Worm (Caenorhabditis elegans) whole organism, young adult: ENCODE data around the gene zig-2.

Experiments
- B0035.1 ChIP-seq: sonication (generic microtip); optimal IDR thresholded peaks from 2 replicates; lab custom pipeline; 2016; ENCODE audit warnings: missing genetic modification characterization, mild to moderate bottlenecking, missing compliant biosample characterization, missing genotype, missing genetic modification reagents
- B0261.1 ChIP-seq: sonication (generic microtip); optimal IDR thresholded peaks from 2 replicates; lab custom pipeline; 2016; ENCODE audit warnings: mild to moderate bottlenecking, missing genetic modification characterization, moderate library complexity, missing compliant biosample characterization
- D2030.7 ChIP-seq: fragments of 200-800 bp; sonication (Bioruptor generic); IDR thresholded peaks from 2 replicates; pipeline ENCODE4 v1.3.6; 2022; ENCODE audit warnings: missing genetic modification reagents, missing genetic modification characterization, missing compliant biosample characterization
- F33H1.4 ChIP-seq: fragments of 200-800 bp; sonication (Bioruptor generic); IDR thresholded peaks from 2 replicates; pipeline ENCODE4 v1.3.6; 2022; ENCODE audit warnings: missing genetic modification reagents, missing genetic modification characterization, missing compliant biosample characterization
- F57C9.4 ChIP-seq: sonication (generic microtip); optimal IDR thresholded peaks from 2 replicates; lab custom pipeline; 2017; ENCODE audit warnings: mild to moderate bottlenecking, missing genetic modification characterization, missing compliant biosample characterization
- K11D2.4 ChIP-seq: fragments of 200-800 bp; sonication (Bioruptor generic); IDR thresholded peaks from 2 replicates; pipeline ENCODE4 v1.3.6; 2022; ENCODE audit warnings: missing genetic modification reagents, missing genetic modification characterization, missing compliant biosample characterization
- T07F8.4 ChIP-seq: sonication (generic microtip); optimal IDR thresholded peaks from 2 replicates; lab custom pipeline; 2016; ENCODE audit warnings: mild to moderate bottlenecking, missing genetic modification characterization, moderate library complexity, missing compliant biosample characterization
- Y79H2A.3 ChIP-seq: fragments of 200-800 bp; sonication (Bioruptor generic); conservative IDR thresholded peaks from 2 replicates; pipeline ENCODE4 v1.3.6; 2022; ENCODE audit warnings: missing genetic modification reagents, missing genetic modification characterization, missing compliant biosample characterization
- Y95B8A.8 ChIP-seq: fragments of 200-800 bp; sonication (Bioruptor generic); IDR thresholded peaks from 2 replicates; pipeline ENCODE4 v1.3.6; 2022; ENCODE audit warnings: missing genetic modification reagents, missing genetic modification characterization, missing compliant biosample characterization
- ZK185.1 ChIP-seq: sonication (generic microtip); optimal IDR thresholded peaks from 2 replicates; lab custom pipeline; 2016; ENCODE audit warnings: mild to moderate bottlenecking, missing genetic modification characterization, missing compliant biosample characterization; ENCODE audit not compliant: poor library complexity, severe bottlenecking
- ama-1 ChIP-seq, 3 experiments: fragments of 150-350 bp in 1 of 3; sonication (generic microtip) in 2 of 3; optimal IDR thresholded peaks; 2 replicates each; lab custom pipeline; 2014 to 2018; ENCODE audit warnings: missing biosample characterization in 2 of 3, missing genetic modification characterization in 2 of 3, missing genetic modification reagents in 2 of 3
- aptf-2 ChIP-seq: fragments of 200-800 bp; sonication (Bioruptor generic); conservative IDR thresholded peaks from 2 replicates; pipeline ENCODE4 v1.3.6; 2022; ENCODE audit warnings: missing genetic modification reagents, missing genetic modification characterization, missing compliant biosample characterization
- attf-3 ChIP-seq: fragments of 200-800 bp; sonication (Bioruptor generic); conservative IDR thresholded peaks from 2 replicates; pipeline ENCODE4 v1.3.6; 2022; ENCODE audit warnings: missing genetic modification reagents, missing genetic modification characterization, missing compliant biosample characterization
- attf-5 ChIP-seq: fragments of 200-800 bp; sonication (Bioruptor generic); optimal IDR thresholded peaks from 2 replicates; lab custom pipeline; 2018; ENCODE audit warnings: mild to moderate bottlenecking, missing genetic modification characterization, missing compliant biosample characterization
- ccch-3 ChIP-seq: fragments of 200-800 bp; sonication (Bioruptor generic); optimal IDR thresholded peaks from 2 replicates; lab custom pipeline; 2018; ENCODE audit warnings: mild to moderate bottlenecking, missing genetic modification characterization, missing compliant biosample characterization
- ceh-91 ChIP-seq: fragments of 200-800 bp; sonication (Bioruptor generic); IDR thresholded peaks from 2 replicates; pipeline ENCODE4 v1.3.6; 2022; ENCODE audit warnings: missing genetic modification reagents, missing genetic modification characterization, missing compliant biosample characterization
- chd-7 ChIP-seq: sonication (generic microtip); optimal IDR thresholded peaks from 2 replicates; lab custom pipeline; 2016; ENCODE audit warnings: mild to moderate bottlenecking, missing genetic modification characterization, moderate library complexity, missing compliant biosample characterization
- dpl-1 ChIP-seq: fragments of 150-350 bp; optimal IDR thresholded peaks from 2 replicates; lab custom pipeline; 2014; ENCODE audit warnings: missing biosample characterization, missing genetic modification reagents, missing genetic modification characterization
- egl-44 ChIP-seq: fragments of 200-800 bp; sonication (Bioruptor generic); IDR thresholded peaks from 2 replicates; pipeline ENCODE4 v1.3.6; 2022; ENCODE audit warnings: missing genetic modification reagents, missing genetic modification characterization, missing compliant biosample characterization
- gei-17 ChIP-seq: fragments of 200-800 bp; sonication (Bioruptor generic); optimal IDR thresholded peaks from 2 replicates; lab custom pipeline; 2018; ENCODE audit warnings: mild to moderate bottlenecking, missing genetic modification characterization, missing compliant biosample characterization
- him-1 ChIP-seq: sonication (generic microtip); optimal IDR thresholded peaks from 2 replicates; lab custom pipeline; 2016; ENCODE audit warnings: missing genotype, missing genetic modification reagents, missing genetic modification characterization, missing compliant biosample characterization
- hlh-12 ChIP-seq: sonication (generic microtip); optimal IDR thresholded peaks from 2 replicates; lab custom pipeline; 2016; ENCODE audit warnings: missing genetic modification characterization, missing compliant biosample characterization
- hmg-1.2 ChIP-seq: fragments of 200-800 bp; sonication (Bioruptor generic); IDR thresholded peaks from 2 replicates; pipeline ENCODE4 v1.3.6; 2022; ENCODE audit warnings: missing genetic modification reagents, missing genetic modification characterization, missing compliant biosample characterization
- lag-1 ChIP-seq: fragments of 200-800 bp; sonication (Bioruptor generic); IDR thresholded peaks from 2 replicates; pipeline ENCODE4 v1.3.6; 2022; ENCODE audit warnings: missing genetic modification reagents, missing genetic modification characterization, missing compliant biosample characterization
- lin-54 ChIP-seq: fragments of 200-800 bp; sonication (Bioruptor generic); optimal IDR thresholded peaks from 2 replicates; lab custom pipeline; 2018; ENCODE audit warnings: mild to moderate bottlenecking, missing genetic modification characterization, missing compliant biosample characterization
- lsl-1 ChIP-seq: fragments of 200-800 bp; sonication (Bioruptor generic); optimal IDR thresholded peaks from 2 replicates; lab custom pipeline; 2018; ENCODE audit warnings: mild to moderate bottlenecking, missing genetic modification characterization, moderate library complexity, missing compliant biosample characterization
- lsy-27 ChIP-seq: sonication (generic microtip); optimal IDR thresholded peaks from 2 replicates; lab custom pipeline; 2017; ENCODE audit warnings: missing genetic modification characterization, mild to moderate bottlenecking, missing compliant biosample characterization, antibody characterized with exemption, missing genotype, borderline replicate concordance; ENCODE audit not compliant: insufficient read depth
- madf-10 ChIP-seq: sonication (generic microtip); optimal IDR thresholded peaks from 2 replicates; lab custom pipeline; 2016; ENCODE audit warnings: mild to moderate bottlenecking, missing genetic modification characterization, missing compliant biosample characterization
- madf-6 ChIP-seq: fragments of 200-800 bp; sonication (Bioruptor generic); IDR thresholded peaks from 2 replicates; pipeline ENCODE4 v1.3.6; 2022; ENCODE audit warnings: missing genetic modification reagents, missing genetic modification characterization, missing compliant biosample characterization
- mcd-1 ChIP-seq: fragments of 200-800 bp; sonication (Bioruptor generic); IDR thresholded peaks from 2 replicates; pipeline ENCODE4 v1.3.6; 2022; ENCODE audit warnings: missing genetic modification reagents, missing genetic modification characterization, missing compliant biosample characterization
- nhr-179 ChIP-seq: sonication (generic microtip); optimal IDR thresholded peaks from 2 replicates; lab custom pipeline; 2016; ENCODE audit warnings: mild to moderate bottlenecking, missing genetic modification characterization, missing compliant biosample characterization
- pha-4 ChIP-seq: fragments of 150-350 bp; sonication (generic microtip); optimal IDR thresholded peaks from 2 replicates; lab custom pipeline; 2014; ENCODE audit warnings: missing biosample characterization, missing genetic modification reagents, missing genetic modification characterization
- rpc-1 ChIP-seq, 2 experiments: fragments of 150-350 bp in 1 of 2; sonication (generic microtip) in 1 of 2; optimal IDR thresholded peaks; 2 replicates each; lab custom pipeline; 2014 to 2018; ENCODE audit warnings: missing biosample characterization in 1 of 2, missing genetic modification characterization in 1 of 2, missing genetic modification reagents in 1 of 2, missing genotype in 1 of 2
- snpc-1.3 ChIP-seq: sonication (generic microtip); optimal IDR thresholded peaks from 2 replicates; lab custom pipeline; 2017; ENCODE audit warnings: missing genetic modification characterization, mild to moderate bottlenecking, missing compliant biosample characterization, antibody characterized with exemption, moderate library complexity, missing genotype, missing genetic modification reagents; ENCODE audit not compliant: insufficient read depth
- snpc-4 ChIP-seq, 5 experiments: fragments of 150-350 bp in 1 of 5; sonication (generic microtip) in 4 of 5; optimal IDR thresholded peaks; 2 replicates each; lab custom pipeline; 2014 to 2018; ENCODE audit warnings: missing genetic modification characterization in 5 of 5, missing biosample characterization in 3 of 5, antibody characterized with exemption in 2 of 5, mild to moderate bottlenecking in 2 of 5, missing compliant biosample characterization in 2 of 5, missing genotype in 2 of 5, moderate library complexity in 2 of 5, missing genetic modification reagents in 1 of 5
- tbp1 ChIP-seq: fragments of 200-800 bp; sonication (Bioruptor generic); optimal IDR thresholded peaks from 2 replicates; lab custom pipeline; 2018; ENCODE audit warnings: mild to moderate bottlenecking, missing genetic modification characterization, missing compliant biosample characterization
- zfh-2 ChIP-seq: fragments of 200-800 bp; sonication (Bioruptor generic); conservative IDR thresholded peaks from 2 replicates; pipeline ENCODE4 v1.3.6; 2022; ENCODE audit warnings: missing genetic modification reagents, missing genetic modification characterization, missing compliant biosample characterization
- ztf-25 ChIP-seq: fragments of 200-800 bp; sonication (Bioruptor generic); IDR thresholded peaks from 2 replicates; pipeline ENCODE4 v1.3.6; 2022; ENCODE audit warnings: missing genetic modification reagents, missing genetic modification characterization, missing compliant biosample characterization
- ztf-28 ChIP-seq: fragments of 200-800 bp; sonication (Bioruptor generic); IDR thresholded peaks from 2 replicates; pipeline ENCODE4 v1.3.6; 2022; ENCODE audit warnings: missing genetic modification reagents, missing genetic modification characterization, missing compliant biosample characterization

zig-2 gene

ce11 chrX:12341338-12341737 is at the start of gene zig-2:
TSS of gene zig-2 (minus strand) at chrX:12341438.
- no peak for TF ChIP-seq lag-1 (GFP tag; lab: Robert Waterston, UW)
- no peak for TF ChIP-seq ztf-28 (GFP tag; lab: Robert Waterston, UW)
- no peak for TF ChIP-seq aptf-2
- no peak for TF ChIP-seq him-1 (tag; lab: Kevin White, UChicago)

- no peak for TF ChIP-seq madf-10 (tag; lab: Kevin White, UChicago)
- no peak for TF ChIP-seq ZK185.1 (tag; lab: Kevin White, UChicago)
- no peak for TF ChIP-seq B0261.1 (tag; lab: Kevin White, UChicago)
- no peak for TF ChIP-seq F57C9.4 (tag; lab: Kevin White, UChicago)
- no peak for TF ChIP-seq Y95B8A.8 (GFP tag; lab: Robert Waterston, UW)
- TF ChIP-seq attf-3: no peak
- no peak for TF ChIP-seq hlh-12 (tag; lab: Kevin White, UChicago)
Observed at ce11 chrX:12378293-12378692, 37.1 kb upstream of the zig-2 start, which contains the start of gene glb-13. TSS of gene glb-13 (minus strand) at chrX:12378393.

ce11 chrX:12375783-12376182 is 34.5 kb upstream of the zig-2 start:
- TF ChIP-seq nhr-179 (tag; lab: Kevin White, UChicago) (no peak), ccch-3 (no peak)

- no peak for TF ChIP-seq B0035.1 (tag; lab: Kevin White, UChicago)
- TF ChIP-seq zfh-2 (GFP tag; lab: Robert Waterston, UW): no peak
- no peak for TF ChIP-seq ceh-91 (GFP tag; lab: Robert Waterston, UW)
- no peak for TF ChIP-seq dpl-1
- no peak for TF ChIP-seq F33H1.4
- TF ChIP-seq egl-44 (GFP tag; lab: Robert Waterston, UW): no peak
- TF ChIP-seq lsy-27 (tag; lab: Kevin White, UChicago): no peak
Observed at ce11 chrX:12371321-12371720, 30.1 kb upstream of the zig-2 start, which contains the start of gene rif-1.2. TSS of gene rif-1.2 (minus strand) at chrX:12371421.

ce11 chrX:12367498-12367897 is 26.3 kb upstream of the zig-2 start:
- TF ChIP-seq hmg-1.2 (GFP tag; lab: Robert Waterston, UW): peak; percentile 80
- TF ChIP-seq chd-7 (tag; lab: Kevin White, UChicago): peak; percentile 30
- peak; percentile 55 for TF ChIP-seq madf-6 (GFP tag; lab: Robert Waterston, UW)
- TF ChIP-seq mcd-1 (GFP tag; lab: Robert Waterston, UW): peak; percentile 54
- TF ChIP-seq tbp1 (GFP tag; lab: Kevin White, UChicago): peak; percentile 95
- peak; percentile 59 for TF ChIP-seq snpc-1.3 (tag; lab: Kevin White, UChicago)
- 0 out of 2 replicates have a peak, but pooled peaks have one; percentile 20 for TF ChIP-seq K11D2.4 (GFP tag; lab: Robert Waterston, UW)
- TF ChIP-seq attf-5 (GFP tag; lab: Kevin White, UChicago): peak; percentile 28
- TF ChIP-seq snpc-4 (GFP tag; optimal IDR thresholded peaks at IDR 0.05; lab: Kevin White, UChicago): peak; percentile 14
- peak in 2 of 4 experiments; percentile 22 to 53 for TF ChIP-seq snpc-4 (tag; optimal IDR thresholded peaks at IDR 0.05; lab: Kevin White, UChicago)
- TF ChIP-seq rpc-1 (optimal IDR thresholded peaks at IDR 0.05; lab: Kevin White, UChicago): peak; percentile 65
- peak; percentile 81 for TF ChIP-seq rpc-1 (tag; optimal IDR thresholded peaks at IDR 0.05; lab: Kevin White, UChicago)
- TF ChIP-seq Y79H2A.3 (GFP tag; lab: Robert Waterston, UW): no peak
- 0 out of 2 replicates have a peak, but pooled peaks have one; percentile 35 for TF ChIP-seq attf-3
- TF ChIP-seq lsl-1: no peak
- peak; percentile 83 for TF ChIP-seq D2030.7 (GFP tag; lab: Robert Waterston, UW)
- TF ChIP-seq ama-1 (optimal IDR thresholded peaks at IDR 0.05; lab: Kevin White, UChicago): no peak
- TF ChIP-seq ama-1 (GFP tag; optimal IDR thresholded peaks at IDR 0.05; lab: Kevin White, UChicago): peak in 1 of 2 experiments; percentile 48
- peak; percentile 59 for TF ChIP-seq gei-17 (GFP tag; lab: Kevin White, UChicago)
- no peak for TF ChIP-seq hlh-12 (tag; lab: Kevin White, UChicago)
- peak; percentile 67 for TF ChIP-seq madf-10 (tag; lab: Kevin White, UChicago)
- TF ChIP-seq T07F8.4 (tag; lab: Kevin White, UChicago): no peak
- no peak for TF ChIP-seq pha-4 (tag; lab: Kevin White, UChicago)
- peak; percentile 27 for TF ChIP-seq lin-54 (GFP tag; lab: Kevin White, UChicago)
- TF ChIP-seq ztf-25 (GFP tag; lab: Robert Waterston, UW): 0 out of 2 replicates have a peak, but pooled peaks have one; percentile 46
- peak; percentile 94 for TF ChIP-seq B0261.1 (tag; lab: Kevin White, UChicago)
- TF ChIP-seq zfh-2 (GFP tag; lab: Robert Waterston, UW): 0 out of 2 replicates have a peak, but pooled peaks have one; percentile 31
